Worm (Caenorhabditis elegans) whole organism, L4/young adult: ENCODE measurements around the gene C50F4.10.

ENCODE experiments used
- W03F9.2 ChIP-seq: fragments of 150-350 bp; optimal IDR thresholded peaks from 2 replicates; lab custom pipeline; 2014; ENCODE audit warnings: missing biosample characterization, missing genetic modification characterization
- dao-5 ChIP-seq: sonication (generic microtip); optimal IDR thresholded peaks from 2 replicates; lab custom pipeline; 2016; ENCODE audit warnings: missing genotype, missing genetic modification characterization, moderate library complexity, missing compliant biosample characterization
- him-1 ChIP-seq: sonication (generic microtip); optimal IDR thresholded peaks from 2 replicates; lab custom pipeline; 2016; ENCODE audit warnings: missing genotype, missing genetic modification reagents, missing genetic modification characterization, missing compliant biosample characterization

C50F4.10 gene

DNA sequence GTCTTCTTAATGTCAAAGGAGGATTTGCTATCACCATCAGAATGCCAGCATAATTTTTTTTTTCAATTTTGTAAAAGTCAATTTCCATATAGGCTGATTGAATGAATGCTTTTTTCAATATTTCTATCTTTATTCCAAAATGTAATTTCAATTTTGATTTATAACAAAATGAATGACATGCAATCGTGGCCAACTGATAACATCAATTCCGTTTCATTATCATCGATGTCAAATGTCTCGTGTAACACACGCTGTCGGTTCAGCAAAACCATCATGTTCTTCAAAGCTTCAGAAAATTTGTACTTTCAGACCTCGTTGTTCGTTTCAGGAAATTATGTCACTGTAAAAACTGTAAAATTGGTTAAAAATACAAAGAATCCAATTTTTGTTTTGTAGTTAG is 24.4 kb downstream of the C50F4.10 start:
- no peak for TF ChIP-seq dao-5 (tag; lab: Kevin White, UChicago)
- no peak for TF ChIP-seq W03F9.2
- no peak for TF ChIP-seq him-1 (tag; lab: Kevin White, UChicago)

DNA sequence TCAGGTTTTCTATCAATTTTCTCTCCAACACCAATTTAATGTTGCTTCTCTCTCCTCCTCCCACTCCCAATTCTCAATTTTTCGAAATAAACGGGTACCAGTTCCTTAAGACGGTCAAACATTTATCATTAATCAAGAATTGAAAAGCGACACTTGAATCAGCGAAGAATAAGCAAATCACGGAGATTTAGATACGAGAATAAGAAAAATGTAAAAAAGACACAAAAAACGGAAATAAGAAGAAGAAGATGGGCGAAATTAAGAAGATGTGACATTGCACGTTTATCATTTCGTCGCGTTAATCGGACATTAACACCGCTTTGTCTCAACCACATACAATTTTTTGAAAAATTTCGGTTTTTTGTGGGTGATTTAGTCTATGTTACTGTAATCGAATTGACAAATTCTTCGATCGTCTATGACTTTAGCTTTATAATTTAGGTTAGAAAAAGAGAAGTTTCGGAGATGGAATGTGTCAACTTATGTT is 26.9 kb downstream of the C50F4.10 start, which contains the start of gene haao-1:
haao-1 (plus strand) TSS at position 437 of the 487 bp plus-strand sequence.
- TF ChIP-seq him-1 (tag; lab: Kevin White, UChicago) (no peak), W03F9.2 (no peak), dao-5 (tag; lab: Kevin White, UChicago) (no peak)

DNA sequence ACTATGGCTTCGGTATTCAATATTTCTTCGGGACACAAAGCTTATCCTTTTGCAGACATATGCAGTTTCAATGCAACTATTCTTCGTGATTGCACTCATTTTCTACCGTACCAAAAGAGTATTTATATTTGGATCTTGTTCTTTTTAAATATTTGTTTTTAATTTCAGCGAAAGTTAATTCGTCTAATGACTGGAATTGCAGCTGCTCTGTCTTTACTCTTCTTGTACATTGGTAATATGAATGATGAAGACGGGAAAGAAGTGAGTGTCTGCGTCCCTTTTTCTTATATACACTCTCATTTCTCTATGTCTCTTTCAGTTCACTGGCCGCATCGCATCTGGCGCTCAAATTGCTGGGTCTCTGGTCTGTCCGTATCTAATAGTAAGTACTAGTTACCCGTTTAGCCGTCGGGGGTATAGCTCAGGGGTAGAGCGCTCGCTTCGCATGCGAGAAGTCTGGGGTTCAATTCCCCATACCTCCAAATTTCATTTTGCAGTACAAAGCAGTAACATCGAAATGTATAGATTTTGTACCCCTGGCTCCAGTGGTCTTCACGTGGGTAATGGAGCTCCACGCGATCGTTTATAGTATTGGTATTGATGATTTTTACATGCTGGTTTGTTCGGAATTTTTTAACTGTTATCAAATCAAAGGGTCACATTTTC is 28.1 kb downstream of the C50F4.10 start:
- peak; percentile 55 for TF ChIP-seq dao-5 (tag; lab: Kevin White, UChicago)
- peak; percentile 47 for TF ChIP-seq him-1 (tag; lab: Kevin White, UChicago)
- TF ChIP-seq W03F9.2: peak; percentile 14

DNA sequence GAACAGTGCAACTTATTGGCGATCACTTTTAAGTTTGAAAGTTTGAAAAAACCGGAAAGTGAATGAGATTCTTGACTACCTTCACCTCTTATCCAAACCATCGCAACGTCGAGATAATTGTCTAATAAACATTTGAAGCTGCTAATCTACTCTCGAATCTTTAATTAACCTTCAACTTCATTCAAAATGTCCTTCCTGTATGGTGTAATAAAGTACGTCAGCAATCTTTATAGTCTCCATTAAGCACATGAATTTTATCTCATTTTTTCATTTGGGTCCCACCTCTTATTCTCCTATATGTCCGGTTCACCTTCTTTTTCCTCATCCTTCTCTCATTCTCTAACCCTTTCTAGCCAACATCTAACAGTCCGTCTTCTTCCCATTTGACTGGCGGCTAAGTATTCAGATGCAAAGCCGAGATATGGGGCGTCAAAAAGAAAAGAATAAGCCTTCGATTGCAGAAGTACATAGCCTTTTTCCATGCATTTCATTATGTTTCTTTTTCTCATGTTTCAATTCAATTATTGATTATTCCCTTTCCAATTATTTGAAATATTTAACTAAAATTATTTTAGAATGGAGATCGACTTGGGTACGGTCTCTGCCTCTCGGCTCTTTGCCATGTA is 30.4 kb downstream of the C50F4.10 start, which contains the start of gene swt-5:
swt-5 (plus strand) TSS at position 576 of the 626 bp plus-strand sequence.
- TF ChIP-seq W03F9.2 (no peak), dao-5 (tag; lab: Kevin White, UChicago) (no peak), him-1 (tag; lab: Kevin White, UChicago) (no peak)

DNA sequence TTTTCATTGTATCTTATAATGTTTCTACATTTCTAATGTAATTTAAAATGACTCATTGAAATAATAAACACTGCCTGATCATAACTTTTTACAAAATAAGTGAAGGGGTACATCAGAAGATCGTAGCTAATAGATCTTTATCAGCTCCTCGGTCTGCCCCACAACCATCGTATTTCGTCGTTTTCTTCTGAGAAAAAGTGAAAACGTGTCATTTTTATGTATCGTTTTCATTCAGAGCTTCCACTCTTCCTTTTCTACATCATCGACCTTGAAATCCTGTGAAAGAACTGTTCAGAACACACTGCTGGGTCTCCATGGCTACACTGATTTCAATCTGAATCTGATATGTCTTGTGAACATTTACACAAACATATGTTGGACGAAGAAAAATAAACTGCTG is 32.1 kb downstream of the C50F4.10 start:
- no peak for TF ChIP-seq W03F9.2
- TF ChIP-seq him-1 (tag; lab: Kevin White, UChicago): no peak
- TF ChIP-seq dao-5 (tag; lab: Kevin White, UChicago): no peak

DNA sequence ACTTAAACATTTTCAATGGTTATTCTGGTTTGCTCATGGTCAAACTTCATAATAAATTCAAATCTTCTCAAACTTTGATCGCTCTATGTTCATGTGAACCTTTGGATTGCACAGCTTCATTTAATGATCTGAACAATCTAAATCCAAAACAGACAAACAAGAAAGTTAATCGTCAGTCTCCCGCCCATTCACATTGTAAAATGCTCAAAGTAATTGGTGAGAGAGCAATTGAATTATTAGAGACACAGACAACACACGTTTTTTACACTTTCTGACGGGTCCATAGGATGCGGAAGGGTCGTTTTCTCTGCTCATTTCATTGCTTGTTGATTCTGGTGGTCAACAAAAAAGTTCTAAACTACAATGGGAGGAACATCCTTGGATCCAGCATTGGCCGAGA is 34.6 kb downstream of the C50F4.10 start, which contains the start of gene gsnl-1:
gsnl-1 (plus strand) TSS at position 301 of the 400 bp plus-strand sequence.
- TF ChIP-seq him-1 (tag; lab: Kevin White, UChicago): no peak
- TF ChIP-seq W03F9.2: no peak

DNA sequence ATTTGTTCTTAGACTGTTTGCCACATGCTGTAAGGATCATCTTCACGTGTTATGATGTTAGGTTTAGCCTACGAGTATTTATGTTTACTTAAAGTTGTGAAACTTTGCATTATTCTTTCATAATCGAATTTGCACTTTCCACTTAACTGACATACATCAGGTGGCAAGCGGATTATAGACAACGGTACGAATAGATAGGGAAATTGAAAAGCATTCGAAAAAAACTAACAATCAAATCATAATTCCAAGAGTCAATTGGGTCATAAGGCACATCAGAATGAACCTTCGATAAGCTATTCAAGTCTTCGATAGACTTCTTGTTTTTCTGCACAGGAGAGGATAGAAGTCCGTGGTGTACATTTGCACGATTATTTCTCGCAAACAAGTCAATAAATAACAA is 38.9 kb downstream of the C50F4.10 start:
- TF ChIP-seq dao-5 (tag; lab: Kevin White, UChicago) (no peak), W03F9.2 (no peak), him-1 (tag; lab: Kevin White, UChicago) (no peak)

DNA sequence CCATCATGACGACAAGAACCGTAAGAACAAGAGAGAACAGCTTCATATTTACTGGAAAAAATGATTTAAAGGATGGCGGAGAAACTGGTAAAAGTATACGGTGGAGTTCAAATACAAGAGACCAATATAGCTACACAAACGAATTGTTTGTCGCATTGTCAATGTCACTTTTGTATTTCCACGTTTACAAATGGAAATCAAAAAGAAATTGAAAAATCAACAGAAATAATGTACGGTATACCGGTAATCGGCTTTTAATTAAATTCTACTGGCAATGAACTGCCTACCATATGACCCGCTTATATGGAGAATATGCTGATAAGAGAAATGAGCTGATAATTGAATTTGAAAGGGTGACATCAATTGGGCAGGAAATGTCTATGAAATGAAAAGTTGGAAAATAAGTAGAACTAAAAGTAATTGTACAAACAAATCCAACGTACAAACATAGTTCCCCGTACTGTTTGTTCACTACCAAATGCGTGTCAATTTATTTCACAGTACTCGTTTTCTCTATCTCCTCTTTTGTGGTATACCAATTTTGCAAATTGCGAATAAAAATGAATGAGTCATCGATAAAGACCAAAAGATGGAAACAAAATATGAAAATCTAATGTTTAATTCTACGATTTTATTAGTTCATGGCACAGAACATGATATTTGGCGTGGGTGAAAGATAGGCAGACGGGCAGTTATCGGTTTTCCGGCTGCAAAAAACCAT is 39.8 kb downstream of the C50F4.10 start, which contains the start of gene K06A4.7:
K06A4.7 (minus strand) TSS at position 51 of the 721 bp plus-strand sequence.
- TF ChIP-seq dao-5 (tag; lab: Kevin White, UChicago): no peak
- TF ChIP-seq him-1 (tag; lab: Kevin White, UChicago): no peak
- TF ChIP-seq W03F9.2: no peak

DNA sequence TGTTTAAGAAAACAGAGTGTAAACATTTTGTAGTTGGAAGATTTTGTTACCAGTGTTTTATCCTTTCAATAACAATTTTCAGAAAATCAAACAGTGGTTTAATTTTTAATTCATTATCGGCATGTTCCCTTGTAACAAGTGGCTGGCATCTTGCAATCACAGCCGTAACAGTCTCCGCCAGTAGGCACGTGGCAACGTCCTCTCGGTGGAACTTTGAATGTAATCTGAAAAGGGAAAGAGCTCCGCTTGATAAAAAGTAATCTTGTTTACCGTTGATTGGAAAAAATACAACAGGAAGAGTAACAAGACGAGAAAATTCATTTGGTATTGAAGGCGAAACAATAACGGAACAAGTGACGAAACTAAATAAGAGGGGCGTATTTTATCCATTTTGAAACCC is 42.0 kb downstream of the C50F4.10 start, which contains the start of gene K06A4.10:
K06A4.10 (minus strand) TSS at position 390 of the 400 bp plus-strand sequence.
- TF ChIP-seq him-1 (tag; lab: Kevin White, UChicago): no peak
- no peak for TF ChIP-seq dao-5 (tag; lab: Kevin White, UChicago)
- no peak for TF ChIP-seq W03F9.2

DNA sequence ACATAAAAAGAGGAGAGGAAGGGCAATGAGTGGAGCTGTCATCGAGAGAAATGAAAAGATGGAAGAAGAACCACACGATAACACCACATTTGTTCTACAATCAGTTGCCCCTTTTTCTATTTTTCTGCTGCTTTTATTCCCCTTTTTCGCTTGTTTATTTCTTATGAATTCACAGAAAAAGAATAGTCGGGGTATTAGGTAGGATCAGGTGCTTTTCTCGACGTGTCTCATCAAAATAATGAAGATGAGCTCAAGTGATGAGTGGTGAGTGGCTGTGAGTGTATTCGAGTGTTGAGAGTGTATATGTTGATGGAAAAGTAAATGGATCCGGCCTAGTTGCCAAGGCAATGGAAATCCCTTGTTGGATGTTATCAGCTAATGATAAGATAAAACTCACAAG is 45.9 kb downstream of the C50F4.10 start:
- TF ChIP-seq him-1 (tag; lab: Kevin White, UChicago): no peak

DNA sequence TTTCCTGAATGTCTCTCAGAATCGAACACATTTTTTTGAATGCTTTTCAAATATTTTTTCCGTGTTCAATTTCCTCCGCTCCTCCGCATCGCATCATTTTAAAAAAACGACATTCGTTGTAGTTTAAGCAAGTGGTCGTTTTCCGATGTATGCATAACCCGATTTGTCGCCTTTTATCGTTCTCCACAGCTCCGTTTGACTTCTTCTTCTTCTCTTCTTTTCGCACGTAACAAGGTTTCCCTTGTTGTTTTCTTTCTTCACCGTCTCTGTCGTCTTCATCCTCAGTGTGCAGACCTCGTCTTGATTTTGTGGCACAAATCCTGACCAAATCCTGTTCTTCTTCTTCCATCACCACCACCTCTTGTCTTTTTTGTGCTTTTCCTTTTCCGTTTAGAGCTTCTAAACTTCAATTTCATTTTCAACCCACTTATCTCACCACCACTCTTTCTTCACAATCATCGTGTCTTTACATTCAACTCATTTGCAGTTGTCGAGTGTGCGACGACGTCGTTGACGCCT is 47.6 kb downstream of the C50F4.10 start, which contains the start of gene K06A4.2:
K06A4.2 (plus strand) TSS at position 469 of the 519 bp plus-strand sequence.
- TF ChIP-seq dao-5 (tag; lab: Kevin White, UChicago): no peak
- no peak for TF ChIP-seq him-1 (tag; lab: Kevin White, UChicago)
- no peak for TF ChIP-seq W03F9.2

DNA sequence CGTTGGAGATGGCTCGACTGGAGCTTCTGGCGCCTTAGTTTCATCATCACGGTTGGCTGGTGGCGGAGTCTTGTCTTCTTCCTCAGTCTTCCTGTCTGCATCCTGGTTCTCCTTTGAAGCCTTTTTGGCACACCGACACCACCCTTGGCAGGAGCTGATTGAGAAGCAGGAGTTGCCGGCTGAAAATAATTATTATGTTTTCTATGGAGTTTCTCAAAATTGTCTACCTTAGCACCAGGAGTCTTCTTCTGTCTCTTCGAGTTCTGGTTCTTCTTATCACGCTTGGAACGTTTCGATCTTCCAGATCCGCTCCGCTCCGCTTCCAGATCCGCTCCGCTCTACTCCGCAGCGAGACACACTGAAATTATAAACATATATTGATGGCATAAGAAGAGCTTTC is 50.8 kb downstream of the C50F4.10 start, which contains the start of gene K06A4.6:
K06A4.6 (minus strand) TSS at position 101 of the 400 bp plus-strand sequence.
- TF ChIP-seq him-1 (tag; lab: Kevin White, UChicago) (no peak), W03F9.2 (no peak), dao-5 (tag; lab: Kevin White, UChicago) (no peak)
